Worm (Caenorhabditis elegans) whole organism, early embryonic: Measurements from ENCODE around the gene srt-35.
"Not testable (repeated sequence)": the region's sequence is repeated elsewhere in the genome, so short reads cannot be mapped to it uniquely, and the experiment has no call there.

ENCODE experiments used
- B0310.2 ChIP-seq: sonication (generic microtip); optimal IDR thresholded peaks from 2 replicates; lab custom pipeline; 2016; ENCODE audit warnings: mild to moderate bottlenecking, missing genetic modification characterization, missing compliant biosample characterization
- F13C5.2 ChIP-seq: sonication (generic microtip); optimal IDR thresholded peaks from 2 replicates; lab custom pipeline; 2017; ENCODE audit warnings: mild to moderate bottlenecking, missing genetic modification characterization, inconsistent platforms, missing compliant biosample characterization
- aly-1 ChIP-seq: sonication (generic microtip); optimal IDR thresholded peaks from 2 replicates; lab custom pipeline; 2016; ENCODE audit warnings: missing genetic modification characterization, missing compliant biosample characterization
- ama-1 ChIP-seq: fragments of 150-350 bp; optimal IDR thresholded peaks from 2 replicates; lab custom pipeline; 2014
- ceh-13 ChIP-seq: fragments of 200-800 bp; sonication (Bioruptor generic); optimal IDR thresholded peaks from 2 replicates; lab custom pipeline; 2018; ENCODE audit warnings: mild to moderate bottlenecking, missing genetic modification characterization, missing compliant biosample characterization
- ceh-36 ChIP-seq: sonication (generic microtip); optimal IDR thresholded peaks from 2 replicates; lab custom pipeline; 2016; ENCODE audit warnings: missing genetic modification characterization, inconsistent platforms, missing compliant biosample characterization
- ets-7 ChIP-seq: sonication (generic microtip); optimal IDR thresholded peaks from 2 replicates; lab custom pipeline; 2016; ENCODE audit warnings: missing genotype, missing genetic modification characterization, missing compliant biosample characterization
- flt-1 ChIP-seq: fragments of 200-800 bp; sonication (Bioruptor generic); IDR thresholded peaks from 2 replicates; pipeline ENCODE4 v1.3.6; 2022; ENCODE audit warnings: missing genetic modification characterization, missing compliant biosample characterization
- hmbx-1 ChIP-seq: sonication (generic microtip); optimal IDR thresholded peaks from 2 replicates; lab custom pipeline; 2016; ENCODE audit warnings: mild to moderate bottlenecking, missing genetic modification characterization, missing compliant biosample characterization
- hmg-4 ChIP-seq: fragments of 200-800 bp; sonication (Bioruptor generic); optimal IDR thresholded peaks from 2 replicates; lab custom pipeline; 2018; ENCODE audit warnings: mild to moderate bottlenecking, missing genetic modification characterization, missing compliant biosample characterization
- pes-1 ChIP-seq: fragments of 200-800 bp; sonication (Bioruptor generic); IDR thresholded peaks from 2 replicates; pipeline ENCODE4 v1.3.6; 2022; ENCODE audit warnings: missing genetic modification reagents, missing genetic modification characterization, missing compliant biosample characterization
- scrt-1 ChIP-seq: fragments of 200-800 bp; sonication (Bioruptor generic); IDR thresholded peaks from 2 replicates; pipeline ENCODE4 v1.3.6; 2022; ENCODE audit warnings: missing genetic modification characterization, missing compliant biosample characterization
- sea-1 ChIP-seq: fragments of 200-800 bp; sonication (Bioruptor generic); conservative IDR thresholded peaks from 2 replicates; pipeline ENCODE4 v1.3.6; 2022; ENCODE audit warnings: missing genetic modification characterization, missing compliant biosample characterization
- tbx-11 ChIP-seq: fragments of 200-800 bp; sonication (Bioruptor generic); IDR thresholded peaks from 2 replicates; pipeline ENCODE4 v1.3.6; 2022; ENCODE audit warnings: missing genetic modification characterization, missing compliant biosample characterization
- tbx-37 ChIP-seq: fragments of 200-800 bp; sonication (Bioruptor generic); conservative IDR thresholded peaks from 2 replicates; pipeline ENCODE4 v1.3.6; 2022; ENCODE audit warnings: missing genetic modification reagents, missing genetic modification characterization, missing compliant biosample characterization
- tra-4 ChIP-seq: sonication (generic microtip); optimal IDR thresholded peaks from 2 replicates; lab custom pipeline; 2017; ENCODE audit warnings: missing genetic modification characterization, missing compliant biosample characterization

The srt-35 gene

DNA sequence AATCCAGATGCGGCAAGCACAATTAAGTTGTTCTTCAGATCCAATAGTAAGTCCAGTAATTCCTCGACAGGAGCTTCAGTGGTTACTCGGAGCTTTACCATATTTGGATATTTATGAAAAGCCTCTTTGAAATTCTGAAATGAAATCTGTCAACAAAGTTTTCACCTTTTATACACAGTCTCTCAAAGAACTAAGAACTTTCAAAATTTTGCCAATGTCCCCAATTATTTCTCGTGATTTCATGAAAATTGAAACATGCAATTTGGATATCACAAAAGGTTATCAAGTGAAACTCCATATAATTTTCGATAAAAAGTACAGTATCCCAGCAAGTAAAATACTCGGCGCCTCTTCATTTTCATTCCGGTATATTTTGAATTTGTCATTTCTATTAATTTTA lies 31.5 kb upstream of the srt-35 start, which contains the start of gene F47D2.11:
TSS of gene F47D2.11 (minus strand) at position 101 of the 400 bp plus-strand sequence.
- TF ChIP-seq scrt-1 (GFP tag; lab: Robert Waterston, UW) (no peak), ets-7 (no peak), tbx-37 (GFP tag; lab: Robert Waterston, UW) (no peak), tra-4 (tag; lab: Kevin White, UChicago) (no peak), ceh-36 (tag; lab: Kevin White, UChicago) (no peak), hmg-4 (GFP tag; lab: Kevin White, UChicago) (no peak), ama-1 (no peak), sea-1 (GFP tag; lab: Robert Waterston, UW) (no peak), pes-1 (GFP tag; lab: Robert Waterston, UW) (no peak), B0310.2 (tag; lab: Kevin White, UChicago) (no peak), tbx-11 (GFP tag; lab: Robert Waterston, UW) (no peak)

DNA sequence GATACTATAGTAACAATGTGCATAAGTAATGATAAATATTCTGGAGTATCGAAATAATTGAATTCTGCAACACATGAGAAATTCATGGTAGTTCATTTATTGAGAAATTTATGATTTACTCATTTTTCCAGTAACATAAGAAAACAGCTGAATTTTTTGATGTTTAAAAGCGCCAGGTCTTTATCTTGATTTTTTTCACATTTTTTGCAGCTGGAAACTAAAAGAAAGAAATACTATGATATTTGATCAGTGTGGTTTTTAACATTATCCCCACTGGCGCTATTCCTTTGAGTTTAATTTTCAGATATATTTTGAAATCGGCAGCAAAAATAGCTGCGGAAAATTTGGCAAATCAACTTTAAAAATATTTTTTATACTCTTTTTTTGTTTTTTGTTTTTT lies 29.0 kb upstream of the srt-35 start, which contains the start of gene srh-194:
TSS of gene srh-194 (minus strand) at position 101 of the 400 bp plus-strand sequence.
- not testable (repeated sequence) for TF ChIP-seq ceh-13 (GFP tag; lab: Kevin White, UChicago); tbx-37 (GFP tag; lab: Robert Waterston, UW); hmg-4 (GFP tag; lab: Kevin White, UChicago)

DNA sequence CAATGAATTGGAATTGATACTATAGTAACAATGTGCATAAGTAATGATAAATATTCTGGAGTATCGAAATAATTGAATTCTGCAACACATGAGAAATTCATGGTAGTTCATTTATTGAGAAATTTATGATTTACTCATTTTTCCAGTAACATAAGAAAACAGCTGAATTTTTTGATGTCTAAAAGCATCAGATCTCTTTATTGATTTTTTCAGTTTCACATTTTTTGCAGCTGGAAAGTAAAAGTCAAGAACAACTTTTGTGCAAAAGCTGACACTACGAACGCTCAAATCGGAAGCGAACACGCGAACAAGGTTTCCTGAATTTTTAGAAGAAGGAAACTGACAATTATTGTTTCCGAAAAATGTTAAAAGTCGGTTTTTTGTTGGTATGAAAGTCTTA lies 25.7 kb upstream of the srt-35 start, which contains the start of gene srh-193:
TSS of gene srh-193 (minus strand) at position 101 of the 400 bp plus-strand sequence.
- TF ChIP-seq F13C5.2; flt-1 (GFP tag; lab: Robert Waterston, UW); ceh-13 (GFP tag; lab: Kevin White, UChicago): not testable (repeated sequence)

DNA sequence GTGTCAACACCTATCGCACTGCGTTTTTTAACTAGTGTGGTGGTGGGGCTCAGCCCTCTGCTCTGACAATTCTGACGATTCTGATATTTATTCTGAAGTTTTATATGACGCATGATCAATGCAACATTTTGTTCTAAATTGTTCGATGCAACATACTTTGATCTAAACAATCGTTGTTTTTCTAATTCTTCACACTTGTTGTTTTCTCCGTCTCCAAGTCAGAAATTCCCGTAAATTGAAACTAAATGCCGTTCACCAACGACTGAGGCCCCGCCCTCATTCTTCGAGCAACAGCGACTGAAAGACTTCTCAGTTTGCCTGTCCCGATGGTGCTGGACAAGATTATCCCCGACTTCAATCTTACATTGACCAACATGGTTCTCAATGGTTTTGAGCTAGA lies 20.3 kb upstream of the srt-35 start, which contains the start of gene srt-19:
TSS of gene srt-19 (plus strand) at position 301 of the 400 bp plus-strand sequence.
- TF ChIP-seq ets-7; tbx-11 (GFP tag; lab: Robert Waterston, UW); hmbx-1: not testable (repeated sequence)

DNA sequence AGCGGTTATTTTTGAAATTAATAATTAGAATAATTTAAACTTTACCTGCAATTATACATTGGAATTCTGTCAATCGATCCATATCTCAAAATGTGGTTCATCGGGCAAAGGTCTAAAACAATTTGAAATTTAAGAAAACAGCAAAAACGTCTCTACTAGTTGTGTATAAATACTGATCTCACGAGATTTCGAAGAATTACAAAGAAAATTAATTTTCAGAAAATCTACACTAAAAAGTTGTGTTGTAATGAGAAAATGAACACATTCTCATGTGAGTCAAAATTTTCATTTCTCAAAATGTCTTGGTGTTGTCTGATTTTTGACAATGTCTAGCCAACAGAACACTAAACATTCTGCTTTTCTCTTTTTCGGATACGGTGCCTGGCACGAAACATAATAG lies 17.3 kb upstream of the srt-35 start, which contains the start of gene srt-37:
TSS of gene srt-37 (minus strand) at position 101 of the 400 bp plus-strand sequence.
- not testable (repeated sequence) for TF ChIP-seq aly-1; sea-1 (GFP tag; lab: Robert Waterston, UW); tra-4 (tag; lab: Kevin White, UChicago)

DNA sequence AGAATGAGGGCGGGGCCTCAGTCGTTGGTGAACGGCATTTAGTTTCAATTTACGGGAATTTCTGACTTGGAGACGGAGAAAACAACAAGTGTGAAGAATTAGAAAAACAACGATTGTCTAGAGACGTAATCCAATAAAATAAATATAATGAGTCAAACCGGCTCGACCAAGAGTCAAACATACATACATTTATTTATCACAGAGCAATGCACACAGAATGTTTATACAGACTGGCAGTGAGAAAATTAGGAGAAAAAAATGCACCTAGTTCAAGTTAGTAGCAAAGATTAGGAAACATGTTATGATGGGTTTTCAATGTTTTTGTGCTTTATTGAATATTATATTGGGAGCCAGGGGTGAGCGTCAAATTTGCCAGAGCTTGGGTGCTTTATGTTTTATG lies 14.3 kb upstream of the srt-35 start, which contains the start of gene srt-20:
TSS of gene srt-20 (minus strand) at position 101 of the 400 bp plus-strand sequence.
- TF ChIP-seq sea-1 (GFP tag; lab: Robert Waterston, UW); ama-1; ceh-36 (tag; lab: Kevin White, UChicago): not testable (repeated sequence)

DNA sequence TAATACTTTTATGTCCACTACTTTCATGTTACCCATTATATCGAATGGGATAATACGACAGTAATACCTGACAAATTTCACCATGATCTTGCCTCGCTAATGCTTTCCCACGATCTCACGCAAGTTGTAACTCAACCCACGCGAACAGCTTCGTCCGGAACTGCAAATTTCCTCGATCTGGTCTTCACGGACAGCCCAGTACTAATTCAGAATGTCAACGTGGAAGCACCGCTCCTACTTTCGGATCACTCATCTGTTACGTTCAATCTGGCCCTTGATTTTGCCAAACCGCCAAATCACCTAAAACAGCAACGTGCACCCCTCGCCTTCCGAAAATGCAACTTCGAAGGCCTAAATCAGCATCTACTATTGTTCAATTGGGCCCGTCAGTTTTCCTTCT lies 9.0 kb upstream of the srt-35 start:
- TF ChIP-seq ets-7 (no peak), tbx-11 (GFP tag; lab: Robert Waterston, UW) (no peak), flt-1 (GFP tag; lab: Robert Waterston, UW) (no peak)

DNA sequence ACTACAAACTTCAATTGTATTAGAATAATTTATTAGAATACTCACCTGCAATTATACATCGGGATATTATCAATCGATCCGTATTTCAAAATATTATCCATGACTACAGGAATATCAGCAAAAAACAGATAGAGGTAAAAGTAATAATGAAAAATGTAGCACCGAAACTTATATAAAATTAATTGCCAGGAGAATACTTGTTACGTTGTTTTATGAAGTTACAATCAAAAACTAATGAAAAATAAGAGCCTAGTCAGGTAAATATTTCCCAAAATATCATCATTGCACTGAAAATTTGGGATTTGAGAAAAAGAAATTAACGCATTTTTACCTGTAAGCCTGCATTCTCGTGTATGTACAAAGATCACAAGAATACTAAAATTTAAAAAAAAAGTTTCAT lies 6.8 kb upstream of the srt-35 start, which contains the start of gene srt-38:
TSS of gene srt-38 (minus strand) at position 101 of the 400 bp plus-strand sequence.
- TF ChIP-seq tra-4 (tag; lab: Kevin White, UChicago); tbx-37 (GFP tag; lab: Robert Waterston, UW); sea-1 (GFP tag; lab: Robert Waterston, UW): not testable (repeated sequence)

DNA sequence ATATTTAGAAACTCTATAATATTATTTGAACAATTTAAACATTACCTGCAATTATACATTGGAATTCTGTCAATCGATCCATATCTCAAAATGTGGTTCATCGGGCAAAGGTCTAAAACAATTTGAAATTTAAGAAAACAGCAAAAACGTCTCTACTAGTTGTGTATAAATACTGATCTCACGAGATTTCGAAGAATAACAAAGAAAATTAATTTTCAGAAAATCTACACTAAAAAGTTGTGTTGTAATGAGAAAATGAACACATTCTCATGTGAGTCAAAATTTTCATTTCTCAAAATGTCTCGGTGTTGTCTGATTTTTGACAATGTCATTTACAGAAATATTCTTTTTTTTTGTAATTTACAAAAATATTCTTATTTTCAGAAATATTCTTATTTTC lies 3.8 kb upstream of the srt-35 start, which contains the start of gene srt-36:
TSS of gene srt-36 (minus strand) at position 101 of the 400 bp plus-strand sequence.
- not testable (repeated sequence) for TF ChIP-seq sea-1 (GFP tag; lab: Robert Waterston, UW); pes-1 (GFP tag; lab: Robert Waterston, UW); ets-7

DNA sequence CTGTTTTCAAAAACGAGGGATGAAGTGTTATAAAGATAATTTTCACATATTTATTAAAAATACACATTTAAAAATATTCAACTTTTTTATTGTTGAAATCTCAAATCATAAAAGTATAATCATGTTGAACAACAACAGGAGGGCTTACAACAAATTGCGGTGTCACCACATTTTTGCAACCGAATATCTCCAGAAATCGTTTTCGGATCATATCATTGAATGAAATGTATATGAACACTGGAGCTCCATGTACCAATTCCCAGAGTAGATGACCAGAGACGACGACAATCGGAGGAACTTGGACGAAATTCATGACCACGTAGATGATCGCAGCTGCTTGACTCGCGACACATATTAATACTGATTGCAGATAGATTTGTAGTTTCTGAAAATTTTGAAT lies 3.0 kb downstream of the srt-35 start:
- TF ChIP-seq pes-1 (GFP tag; lab: Robert Waterston, UW): no peak
- no peak for TF ChIP-seq aly-1
- no peak for TF ChIP-seq ceh-36 (tag; lab: Kevin White, UChicago)
- TF ChIP-seq ets-7: no peak
- no peak for TF ChIP-seq tra-4 (tag; lab: Kevin White, UChicago)
- no peak for TF ChIP-seq scrt-1 (GFP tag; lab: Robert Waterston, UW)
- TF ChIP-seq F13C5.2: no peak
